Fruit fly (Drosophila melanogaster): ENCODE results near the gene Gsc.

DNA sequence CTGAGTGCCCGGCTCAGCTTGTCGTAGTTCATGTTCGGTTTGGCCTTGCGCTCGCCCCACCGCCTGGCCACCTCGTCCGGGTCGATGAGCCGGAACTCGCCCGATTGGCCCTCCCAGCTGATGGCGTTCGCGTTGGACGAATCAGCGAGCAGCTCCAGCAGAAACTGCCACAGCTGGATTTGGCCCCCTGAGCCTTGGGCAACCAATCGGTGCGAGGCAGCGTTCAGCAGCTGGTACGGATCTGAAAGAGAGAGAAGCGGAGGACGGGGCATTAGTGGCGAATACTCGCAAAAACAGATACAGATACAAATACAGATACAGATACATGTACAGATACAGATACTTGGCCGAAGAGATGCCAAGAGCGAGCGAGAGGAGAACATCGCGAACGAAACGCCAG, 46.5 kb downstream of the Gsc start:
- TF ChIP-seq pad (GFP tag; optimal IDR thresholded peaks at IDR 0.05) (no peak), CG14711 (tag; optimal IDR thresholded peaks at IDR 0.05) (no peak), CG5204 (GFP tag; optimal IDR thresholded peaks at IDR 0.05) (no peak), ovo (GFP tag; optimal IDR thresholded peaks at IDR 0.05) (no peak), cic (GFP tag; optimal IDR thresholded peaks at IDR 0.05) (no peak), CG12768 (GFP tag; optimal IDR thresholded peaks at IDR 0.05) (no peak), CG33017 (tag; optimal IDR thresholded peaks at IDR 0.05) (no peak), Crg-1 (GFP tag; optimal IDR thresholded peaks at IDR 0.05) (no peak), CG7045 (GFP tag; optimal IDR thresholded peaks at IDR 0.05) (no peak)
